Worm (Caenorhabditis elegans) whole organism, young adult: Measurements from ENCODE around the gene EEED8.4.

Source experiments
- C06A6.2 ChIP-seq: fragments of 200-800 bp; sonication (Bioruptor generic); conservative IDR thresholded peaks from 2 replicates; pipeline ENCODE4 v1.3.6; 2022; ENCODE audit warnings: missing genetic modification characterization, missing compliant biosample characterization
- D2030.7 ChIP-seq: fragments of 200-800 bp; sonication (Bioruptor generic); IDR thresholded peaks from 2 replicates; pipeline ENCODE4 v1.3.6; 2022; ENCODE audit warnings: missing genetic modification reagents, missing genetic modification characterization, missing compliant biosample characterization
- F33H1.4 ChIP-seq: fragments of 200-800 bp; sonication (Bioruptor generic); IDR thresholded peaks from 2 replicates; pipeline ENCODE4 v1.3.6; 2022; ENCODE audit warnings: missing genetic modification reagents, missing genetic modification characterization, missing compliant biosample characterization
- F55B11.4 ChIP-seq: sonication (generic microtip); optimal IDR thresholded peaks from 2 replicates; lab custom pipeline; 2016; ENCODE audit warnings: missing compliant biosample characterization, missing genetic modification characterization, borderline replicate concordance; ENCODE audit not compliant: insufficient read depth
- F57A8.1 ChIP-seq: fragments of 200-800 bp; sonication (Bioruptor generic); optimal IDR thresholded peaks from 2 replicates; lab custom pipeline; 2018; ENCODE audit warnings: mild to moderate bottlenecking, missing genetic modification characterization, moderate library complexity, missing compliant biosample characterization
- Y53G8AR.9 ChIP-seq: fragments of 200-800 bp; sonication (Bioruptor generic); conservative IDR thresholded peaks from 2 replicates; pipeline ENCODE4 v1.3.6; 2022; ENCODE audit warnings: missing genetic modification reagents, missing genetic modification characterization, missing compliant biosample characterization
- Y67H2A.10 ChIP-seq: fragments of 200-800 bp; sonication (Bioruptor generic); conservative IDR thresholded peaks from 2 replicates; pipeline ENCODE4 v1.3.6; 2022; ENCODE audit warnings: missing genetic modification reagents, missing genetic modification characterization, missing compliant biosample characterization
- ZK185.1 ChIP-seq: sonication (generic microtip); optimal IDR thresholded peaks from 2 replicates; lab custom pipeline; 2016; ENCODE audit warnings: mild to moderate bottlenecking, missing genetic modification characterization, missing compliant biosample characterization; ENCODE audit not compliant: poor library complexity, severe bottlenecking
- cebp-2 ChIP-seq: fragments of 200-800 bp; sonication (Bioruptor generic); IDR thresholded peaks from 2 replicates; pipeline ENCODE4 v1.3.6; 2022; ENCODE audit warnings: missing genetic modification characterization, missing compliant biosample characterization
- die-1 ChIP-seq: sonication (generic microtip); optimal IDR thresholded peaks from 2 replicates; lab custom pipeline; 2016; ENCODE audit warnings: missing genotype, mild to moderate bottlenecking, missing genetic modification characterization, missing compliant biosample characterization
- egl-18 ChIP-seq: fragments of 200-800 bp; sonication (Bioruptor generic); IDR thresholded peaks from 2 replicates; pipeline ENCODE4 v1.3.6; 2022; ENCODE audit warnings: missing genetic modification reagents, missing genetic modification characterization, missing compliant biosample characterization
- egrh-3 ChIP-seq: fragments of 200-800 bp; sonication (Bioruptor generic); IDR thresholded peaks from 2 replicates; pipeline ENCODE4 v1.3.6; 2022; ENCODE audit warnings: missing genetic modification reagents, missing genetic modification characterization, missing compliant biosample characterization
- gei-17 ChIP-seq: fragments of 200-800 bp; sonication (Bioruptor generic); optimal IDR thresholded peaks from 2 replicates; lab custom pipeline; 2018; ENCODE audit warnings: mild to moderate bottlenecking, missing genetic modification characterization, missing compliant biosample characterization
- him-1 ChIP-seq: sonication (generic microtip); optimal IDR thresholded peaks from 2 replicates; lab custom pipeline; 2016; ENCODE audit warnings: missing genotype, missing genetic modification reagents, missing genetic modification characterization, missing compliant biosample characterization
- hmg-1.2 ChIP-seq: fragments of 200-800 bp; sonication (Bioruptor generic); IDR thresholded peaks from 2 replicates; pipeline ENCODE4 v1.3.6; 2022; ENCODE audit warnings: missing genetic modification reagents, missing genetic modification characterization, missing compliant biosample characterization
- hrde-1 ChIP-seq: sonication (generic microtip); optimal IDR thresholded peaks from 2 replicates; lab custom pipeline; 2016; ENCODE audit warnings: missing genetic modification characterization, mild to moderate bottlenecking, missing compliant biosample characterization, moderate library complexity, missing genotype, missing genetic modification reagents, borderline replicate concordance
- lag-1 ChIP-seq: fragments of 200-800 bp; sonication (Bioruptor generic); IDR thresholded peaks from 2 replicates; pipeline ENCODE4 v1.3.6; 2022; ENCODE audit warnings: missing genetic modification reagents, missing genetic modification characterization, missing compliant biosample characterization
- lin-54 ChIP-seq: fragments of 200-800 bp; sonication (Bioruptor generic); optimal IDR thresholded peaks from 2 replicates; lab custom pipeline; 2018; ENCODE audit warnings: mild to moderate bottlenecking, missing genetic modification characterization, missing compliant biosample characterization
- lir-1 ChIP-seq: fragments of 200-800 bp; sonication (Bioruptor generic); conservative IDR thresholded peaks from 2 replicates; pipeline ENCODE4 v1.3.6; 2022; ENCODE audit warnings: missing genetic modification reagents, missing genetic modification characterization, missing compliant biosample characterization
- lsl-1 ChIP-seq: fragments of 200-800 bp; sonication (Bioruptor generic); optimal IDR thresholded peaks from 2 replicates; lab custom pipeline; 2018; ENCODE audit warnings: mild to moderate bottlenecking, missing genetic modification characterization, moderate library complexity, missing compliant biosample characterization
- lsy-27 ChIP-seq: sonication (generic microtip); optimal IDR thresholded peaks from 2 replicates; lab custom pipeline; 2017; ENCODE audit warnings: missing genetic modification characterization, mild to moderate bottlenecking, missing compliant biosample characterization, antibody characterized with exemption, missing genotype, borderline replicate concordance; ENCODE audit not compliant: insufficient read depth
- madf-10 ChIP-seq: sonication (generic microtip); optimal IDR thresholded peaks from 2 replicates; lab custom pipeline; 2016; ENCODE audit warnings: mild to moderate bottlenecking, missing genetic modification characterization, missing compliant biosample characterization
- madf-6 ChIP-seq: fragments of 200-800 bp; sonication (Bioruptor generic); IDR thresholded peaks from 2 replicates; pipeline ENCODE4 v1.3.6; 2022; ENCODE audit warnings: missing genetic modification reagents, missing genetic modification characterization, missing compliant biosample characterization
- madf-8 ChIP-seq: fragments of 200-800 bp; sonication (Bioruptor generic); conservative IDR thresholded peaks from 2 replicates; pipeline ENCODE4 v1.3.6; 2022; ENCODE audit warnings: missing genetic modification reagents, missing genetic modification characterization, missing compliant biosample characterization
- mcd-1 ChIP-seq: fragments of 200-800 bp; sonication (Bioruptor generic); IDR thresholded peaks from 2 replicates; pipeline ENCODE4 v1.3.6; 2022; ENCODE audit warnings: missing genetic modification reagents, missing genetic modification characterization, missing compliant biosample characterization
- mel-28 ChIP-seq: sonication (generic microtip); optimal IDR thresholded peaks from 2 replicates; lab custom pipeline; 2016; ENCODE audit warnings: borderline replicate concordance, mild to moderate bottlenecking, missing genetic modification characterization, missing compliant biosample characterization
- nhr-90 ChIP-seq: sonication (generic microtip); optimal IDR thresholded peaks from 2 replicates; lab custom pipeline; 2016; ENCODE audit warnings: missing genotype, mild to moderate bottlenecking, missing genetic modification characterization, missing compliant biosample characterization
- pbrm-1 ChIP-seq: fragments of 200-800 bp; sonication (Bioruptor generic); IDR thresholded peaks from 2 replicates; pipeline ENCODE4 v1.3.6; 2022; ENCODE audit warnings: missing genetic modification reagents, missing genetic modification characterization, missing compliant biosample characterization
- repo-1 ChIP-seq: sonication (generic microtip); optimal IDR thresholded peaks from 2 replicates; lab custom pipeline; 2017; ENCODE audit warnings: mild to moderate bottlenecking, missing genetic modification characterization, missing compliant biosample characterization
- snpc-1.1 ChIP-seq: sonication (generic microtip); optimal IDR thresholded peaks from 2 replicates; lab custom pipeline; 2017; ENCODE audit warnings: missing genetic modification characterization, mild to moderate bottlenecking, missing compliant biosample characterization, antibody characterized with exemption, moderate library complexity, missing genotype, missing genetic modification reagents; ENCODE audit not compliant: insufficient read depth
- snpc-3.4 ChIP-seq: sonication (generic microtip); optimal IDR thresholded peaks from 2 replicates; lab custom pipeline; 2017; ENCODE audit warnings: missing genetic modification characterization, mild to moderate bottlenecking, missing compliant biosample characterization, antibody characterized with exemption, moderate library complexity, missing genotype, missing genetic modification reagents
- snpc-4 ChIP-seq, 5 experiments: fragments of 150-350 bp in 1 of 5; sonication (generic microtip) in 4 of 5; optimal IDR thresholded peaks; 2 replicates each; lab custom pipeline; 2014 to 2018; ENCODE audit warnings: missing genetic modification characterization in 5 of 5, missing biosample characterization in 3 of 5, antibody characterized with exemption in 2 of 5, mild to moderate bottlenecking in 2 of 5, missing compliant biosample characterization in 2 of 5, missing genotype in 2 of 5, moderate library complexity in 2 of 5, missing genetic modification reagents in 1 of 5
- unc-62 ChIP-seq: fragments of 150-350 bp; optimal IDR thresholded peaks from 2 replicates; lab custom pipeline; 2014; ENCODE audit warnings: missing biosample characterization, missing genetic modification reagents, missing genetic modification characterization
- xnd-1 ChIP-seq: sonication (generic microtip); optimal IDR thresholded peaks from 2 replicates; lab custom pipeline; 2016; ENCODE audit warnings: missing genotype, missing genetic modification reagents, missing genetic modification characterization, missing compliant biosample characterization
- ztf-25 ChIP-seq: fragments of 200-800 bp; sonication (Bioruptor generic); IDR thresholded peaks from 2 replicates; pipeline ENCODE4 v1.3.6; 2022; ENCODE audit warnings: missing genetic modification reagents, missing genetic modification characterization, missing compliant biosample characterization

EEED8.4 gene

DNA sequence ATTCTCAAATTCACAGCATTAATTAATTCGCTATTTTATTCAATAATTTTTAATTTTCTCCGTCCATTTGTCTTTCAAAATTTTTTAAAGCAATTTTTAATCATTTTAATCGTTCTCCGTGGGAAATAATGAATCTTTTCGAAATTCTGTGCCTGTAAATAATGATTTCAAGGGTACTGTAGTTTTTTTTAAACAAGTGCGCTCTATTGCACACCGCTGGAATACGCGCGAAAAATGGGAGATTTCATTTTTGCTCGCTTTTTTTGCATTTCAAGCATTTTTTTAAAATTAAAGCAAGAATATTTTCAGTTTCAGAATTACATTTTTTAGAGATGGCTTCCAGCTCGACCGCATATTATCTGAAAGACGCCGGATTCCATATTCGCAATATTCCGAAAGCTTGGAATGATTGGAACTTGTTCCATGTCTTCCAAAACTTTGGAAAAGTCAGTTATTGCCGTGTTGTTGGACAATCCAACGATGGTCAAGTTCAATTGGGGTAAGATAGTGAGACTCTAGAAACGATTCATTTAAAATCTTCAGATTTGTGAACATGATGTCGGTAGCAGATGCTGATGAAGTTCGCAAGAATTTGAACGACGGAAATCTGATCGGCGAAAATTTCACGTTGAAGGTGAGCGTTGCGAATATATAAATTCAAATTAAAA is 12.0 kb downstream of the EEED8.4 start, which contains the start of gene tofu-6 (continued):
- TF ChIP-seq lir-1 (GFP tag; lab: Robert Waterston, UW) (no peak), snpc-3.4 (tag; lab: Kevin White, UChicago) (peak; percentile 78), nhr-90 (tag; lab: Kevin White, UChicago) (no peak), madf-10 (tag; lab: Kevin White, UChicago) (no peak), madf-8 (GFP tag; lab: Robert Waterston, UW) (peak; percentile 99), cebp-2 (GFP tag; lab: Robert Waterston, UW) (no peak), lsl-1 (GFP tag; lab: Kevin White, UChicago) (peak; percentile 96), him-1 (peak; percentile 69), snpc-1.1 (tag; lab: Kevin White, UChicago) (peak; percentile 24), Y53G8AR.9 (GFP tag; lab: Robert Waterston, UW) (no peak), ZK185.1 (tag; lab: Kevin White, UChicago) (no peak), D2030.7 (peak; percentile 87), Y67H2A.10 (GFP tag; lab: Robert Waterston, UW) (no peak), egrh-3 (GFP tag; lab: Robert Waterston, UW) (no peak), gei-17 (no peak)

DNA sequence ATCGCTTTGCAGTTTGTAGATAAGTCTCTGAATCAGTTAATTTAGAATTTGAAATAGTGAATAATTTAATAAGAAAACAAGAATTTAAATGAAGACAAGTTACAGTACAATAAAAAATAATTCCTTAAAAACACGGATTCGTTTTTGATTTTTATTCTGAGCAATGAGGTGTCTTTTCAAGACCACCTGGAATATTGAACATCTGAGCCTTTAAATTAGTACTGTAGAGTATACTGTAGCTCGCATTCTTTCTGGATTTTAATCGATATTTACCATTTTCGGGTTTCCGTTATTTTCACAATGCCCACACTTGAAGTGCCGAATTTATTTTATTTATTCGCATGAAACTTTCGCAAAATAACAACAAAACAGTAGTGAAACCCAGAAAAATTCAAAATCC is 14.7 kb downstream of the EEED8.4 start, which contains the start of gene F07F6.7:
Gene F07F6.7 (minus strand): TSS at position 27 of the 400 bp plus-strand sequence.
- TF ChIP-seq hrde-1 (tag; lab: Kevin White, UChicago) (no peak), snpc-3.4 (tag; lab: Kevin White, UChicago) (no peak), lsy-27 (tag; lab: Kevin White, UChicago) (no peak), cebp-2 (GFP tag; lab: Robert Waterston, UW) (no peak), Y67H2A.10 (GFP tag; lab: Robert Waterston, UW) (no peak), xnd-1 (peak; percentile 67), madf-8 (GFP tag; lab: Robert Waterston, UW) (peak; percentile 49), snpc-4 (GFP tag; optimal IDR thresholded peaks at IDR 0.05; lab: Kevin White, UChicago) (no peak), snpc-4 (tag; optimal IDR thresholded peaks at IDR 0.05; lab: Kevin White, UChicago) (peak in 1 of 4 experiments; percentile 14), repo-1 (tag; lab: Kevin White, UChicago) (no peak), F55B11.4 (tag; lab: Kevin White, UChicago) (no peak), unc-62 (GFP tag; lab: Kevin White, UChicago) (no peak), F33H1.4 (peak; percentile 76), F57A8.1 (no peak), nhr-90 (tag; lab: Kevin White, UChicago) (no peak), mcd-1 (GFP tag; lab: Robert Waterston, UW) (peak; percentile 20; the same call in 1 of the 2 replicates), egl-18 (GFP tag; lab: Robert Waterston, UW) (no peak), lin-54 (GFP tag; lab: Kevin White, UChicago) (peak; percentile 24), C06A6.2 (no peak), pbrm-1 (GFP tag; lab: Robert Waterston, UW) (no peak), lsl-1 (GFP tag; lab: Kevin White, UChicago) (peak; percentile 93), madf-6 (GFP tag; lab: Robert Waterston, UW) (peak; percentile 85), him-1 (peak; percentile 15), die-1 (tag; lab: Kevin White, UChicago) (no peak), ztf-25 (no peak), mel-28 (tag; lab: Kevin White, UChicago) (no peak), lag-1 (GFP tag; lab: Robert Waterston, UW) (no peak), hmg-1.2 (GFP tag; lab: Robert Waterston, UW) (no peak)
